Worm (Caenorhabditis elegans): ENCODE data around the gene gfrp-1.

DNA sequence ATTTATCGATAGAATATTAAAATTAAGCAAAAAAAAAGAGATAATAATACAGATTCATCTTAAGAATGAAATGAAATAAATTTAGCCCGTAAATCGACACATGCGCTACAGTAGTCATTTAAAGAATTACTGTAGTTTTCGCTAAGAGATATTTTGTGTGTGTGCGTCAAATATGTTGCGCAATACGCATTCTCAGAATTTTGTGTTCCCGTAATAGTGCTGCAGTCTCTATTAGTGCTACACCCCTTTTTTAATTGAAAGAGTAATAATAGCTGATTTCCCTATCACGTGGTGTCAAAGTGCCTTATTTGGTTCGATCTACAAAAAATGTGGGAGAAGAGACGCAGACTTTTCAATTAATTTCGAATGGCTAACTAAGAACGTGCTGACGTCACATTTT lies 40.9 kb downstream of the gfrp-1 start:
- no peak for TF ChIP-seq dmd-9 (GFP tag; IDR thresholded peaks at IDR 0.05)
- TF ChIP-seq jun-1 (tag; optimal IDR thresholded peaks at IDR 0.05) = no peak
- TF ChIP-seq nhr-11 (tag; optimal IDR thresholded peaks at IDR 0.05) = no peak
- no peak for TF ChIP-seq ceh-82 (tag; optimal IDR thresholded peaks at IDR 0.05)
- TF ChIP-seq nhr-102 (tag; optimal IDR thresholded peaks at IDR 0.05) = no peak
- no peak for TF ChIP-seq zag-1 (tag; optimal IDR thresholded peaks at IDR 0.05)
- no peak for TF ChIP-seq fkh-10 (GFP tag; optimal IDR thresholded peaks at IDR 0.05)
- TF ChIP-seq F49E8.2 (tag; optimal IDR thresholded peaks at IDR 0.05; ENCODE audit: borderline replicate concordance) = no peak
- TF ChIP-seq unc-62 (GFP tag; optimal IDR thresholded peaks at IDR 0.05 in 1 of 2) = no peak
- TF ChIP-seq unc-62 (tag; optimal IDR thresholded peaks at IDR 0.05) = no peak
- no peak for TF ChIP-seq fos-1 (tag; optimal IDR thresholded peaks at IDR 0.05)
